Fruit fly (Drosophila melanogaster) whole organism, prepupa: Measurements from ENCODE around the gene cas.

Experiments used
- CG11294 ChIP-seq: fragments of 200-800 bp; sonication (Bioruptor generic); IDR thresholded peaks from 2 replicates; pipeline ENCODE4 v1.3.6; 2022; ENCODE audit warnings: missing biosample characterization, missing genetic modification characterization
- CG11762 ChIP-seq: fragments of 200-800 bp; sonication (Bioruptor generic); optimal IDR thresholded peaks from 3 replicates; lab custom pipeline; 2016; ENCODE audit warnings: missing biosample characterization, missing genetic modification characterization; ENCODE audit not compliant: insufficient read depth
- CG11902 ChIP-seq: fragments of 200-800 bp; sonication (Bioruptor generic); optimal IDR thresholded peaks from 3 replicates; lab custom pipeline; 2016; ENCODE audit warnings: missing biosample characterization, missing genetic modification characterization
- CG15336 ChIP-seq: fragments of 200-800 bp; sonication (Bioruptor generic); IDR thresholded peaks from 2 replicates; pipeline ENCODE4 v1.3.6; 2022; ENCODE audit warnings: missing biosample characterization, missing genetic modification characterization
- CG1621 ChIP-seq: fragments of 200-800 bp; sonication (Bioruptor generic); optimal IDR thresholded peaks from 3 replicates; lab custom pipeline; 2018; ENCODE audit warnings: missing biosample characterization, mild to moderate bottlenecking, missing genetic modification characterization
- CG16779 ChIP-seq: fragments of 200-800 bp; sonication (Bioruptor generic); optimal IDR thresholded peaks from 3 replicates; lab custom pipeline; 2017; ENCODE audit warnings: missing biosample characterization, mild to moderate bottlenecking, missing genetic modification characterization
- CG31627 ChIP-seq: fragments of 200-800 bp; sonication (Bioruptor generic); optimal IDR thresholded peaks from 3 replicates; lab custom pipeline; 2016; ENCODE audit warnings: missing biosample characterization, missing genetic modification characterization
- CG32006 ChIP-seq: fragments of 200-800 bp; sonication (Bioruptor generic); optimal IDR thresholded peaks from 3 replicates; lab custom pipeline; 2017; ENCODE audit warnings: missing biosample characterization, mild to moderate bottlenecking, missing genetic modification characterization
- CG34406 ChIP-seq: fragments of 200-800 bp; sonication (Bioruptor generic); optimal IDR thresholded peaks from 3 replicates; lab custom pipeline; 2016; ENCODE audit warnings: missing biosample characterization, missing genetic modification characterization
- CG3919 ChIP-seq: fragments of 200-800 bp; sonication (Bioruptor generic); optimal IDR thresholded peaks from 3 replicates; lab custom pipeline; 2016; ENCODE audit warnings: missing biosample characterization, missing genetic modification characterization
- CG6163 ChIP-seq: fragments of 200-800 bp; sonication (Bioruptor generic); IDR thresholded peaks from 3 replicates; pipeline ENCODE4 v1.3.6; 2022; ENCODE audit warnings: missing biosample characterization, missing genetic modification characterization
- CG6276 ChIP-seq: fragments of 200-800 bp; sonication (Bioruptor generic); optimal IDR thresholded peaks from 2 replicates; lab custom pipeline; 2017; ENCODE audit warnings: missing biosample characterization, mild to moderate bottlenecking, missing genetic modification characterization
- CG6792 ChIP-seq: fragments of 200-800 bp; sonication (Bioruptor generic); optimal IDR thresholded peaks from 3 replicates; lab custom pipeline; 2016; ENCODE audit warnings: missing biosample characterization, missing genetic modification characterization
- CG7368 ChIP-seq: fragments of 200-800 bp; sonication (Bioruptor generic); optimal IDR thresholded peaks from 3 replicates; lab custom pipeline; 2016; ENCODE audit warnings: missing biosample characterization, missing genetic modification characterization
- CG8632 ChIP-seq: fragments of 200-800 bp; sonication (Bioruptor generic); optimal IDR thresholded peaks from 3 replicates; lab custom pipeline; 2016; ENCODE audit warnings: missing biosample characterization, missing genetic modification characterization
- CG9139 ChIP-seq: fragments of 200-800 bp; sonication (Bioruptor generic); optimal IDR thresholded peaks from 3 replicates; lab custom pipeline; 2017; ENCODE audit warnings: missing biosample characterization, mild to moderate bottlenecking, missing genetic modification characterization
- Eip75B ChIP-seq: fragments of 200-800 bp; sonication (Bioruptor generic); optimal IDR thresholded peaks from 3 replicates; lab custom pipeline; 2016; ENCODE audit warnings: missing biosample characterization, missing genetic modification characterization
- Eip78C ChIP-seq: fragments of 200-800 bp; sonication (Bioruptor generic); peaks from one replicate; lab custom pipeline; 2016; ENCODE audit warnings: missing biosample characterization, missing genetic modification characterization
- Eip93F ChIP-seq: fragments of 200-800 bp; sonication (Bioruptor generic); optimal IDR thresholded peaks from 2 replicates; lab custom pipeline; 2016; ENCODE audit warnings: missing biosample characterization, mild to moderate bottlenecking, missing genetic modification characterization
- Ets21C ChIP-seq: fragments of 200-800 bp; sonication (Bioruptor generic); optimal IDR thresholded peaks from 3 replicates; lab custom pipeline; 2016; ENCODE audit warnings: missing biosample characterization, missing genetic modification characterization
- Ets96B ChIP-seq: fragments of 200-800 bp; optimal IDR thresholded peaks from 2 replicates; lab custom pipeline; 2019; ENCODE audit warnings: missing biosample characterization, mild to moderate bottlenecking, missing genetic modification characterization, moderate library complexity
- Gug ChIP-seq: fragments of 200-800 bp; sonication (Bioruptor generic); IDR thresholded peaks from 2 replicates; pipeline ENCODE4 v1.3.6; 2022; ENCODE audit warnings: missing biosample characterization, missing genetic modification characterization
- Hr38 ChIP-seq: sonication (Bioruptor generic); optimal IDR thresholded peaks from 2 replicates; lab custom pipeline; 2016; ENCODE audit warnings: missing biosample characterization, missing genetic modification characterization
- Hr4 ChIP-seq: fragments of 200-800 bp; sonication (Bioruptor generic); optimal IDR thresholded peaks from 3 replicates; lab custom pipeline; 2016; ENCODE audit warnings: missing biosample characterization, missing genetic modification characterization
- Lpt ChIP-seq: fragments of 200-800 bp; sonication (Bioruptor generic); optimal IDR thresholded peaks from 3 replicates; lab custom pipeline; 2016; ENCODE audit warnings: missing biosample characterization, missing genetic modification characterization
- Met ChIP-seq: fragments of 200-800 bp; sonication (Bioruptor generic); optimal IDR thresholded peaks from 3 replicates; lab custom pipeline; 2016; ENCODE audit warnings: missing biosample characterization, missing genetic modification characterization
- OdsH ChIP-seq: fragments of 200-800 bp; sonication (Bioruptor generic); optimal IDR thresholded peaks from 3 replicates; lab custom pipeline; 2016; ENCODE audit warnings: missing biosample characterization, missing genetic modification characterization
- Sox102F ChIP-seq: fragments of 200-800 bp; sonication (Bioruptor generic); optimal IDR thresholded peaks from 2 replicates; lab custom pipeline; 2016; ENCODE audit warnings: missing biosample characterization, mild to moderate bottlenecking, missing genetic modification characterization
- Sox14 ChIP-seq: fragments of 200-800 bp; sonication (Bioruptor generic); optimal IDR thresholded peaks from 3 replicates; lab custom pipeline; 2016; ENCODE audit warnings: missing biosample characterization, missing genetic modification characterization
- Sox15 ChIP-seq: fragments of 200-800 bp; sonication (Bioruptor generic); optimal IDR thresholded peaks from 3 replicates; lab custom pipeline; 2016; ENCODE audit warnings: missing biosample characterization, missing genetic modification characterization
- cyc ChIP-seq: fragments of 200-800 bp; sonication (Bioruptor generic); optimal IDR thresholded peaks from 3 replicates; lab custom pipeline; 2016; ENCODE audit warnings: missing biosample characterization, missing genetic modification characterization
- dac ChIP-seq: fragments of 200-800 bp; sonication (Bioruptor generic); optimal IDR thresholded peaks from 2 replicates; lab custom pipeline; 2017; ENCODE audit warnings: missing biosample characterization, mild to moderate bottlenecking, missing genetic modification characterization
- dsx ChIP-seq: fragments of 200-800 bp; optimal IDR thresholded peaks from 3 replicates; lab custom pipeline; 2019; ENCODE audit warnings: missing biosample characterization, mild to moderate bottlenecking, missing genetic modification characterization, moderate library complexity; ENCODE audit not compliant: poor library complexity, severe bottlenecking
- esn ChIP-seq: fragments of 200-800 bp; sonication (Bioruptor generic); optimal IDR thresholded peaks from 2 replicates; lab custom pipeline; 2016; ENCODE audit warnings: missing biosample characterization, mild to moderate bottlenecking, missing genetic modification characterization, moderate library complexity
- fd59A ChIP-seq: fragments of 200-800 bp; sonication (Bioruptor generic); optimal IDR thresholded peaks from 2 replicates; lab custom pipeline; 2017; ENCODE audit warnings: missing biosample characterization, mild to moderate bottlenecking, missing genetic modification characterization, missing genetic modification reagents
- fd85E ChIP-seq: fragments of 200-800 bp; sonication (Bioruptor generic); optimal IDR thresholded peaks from 3 replicates; lab custom pipeline; 2016; ENCODE audit warnings: missing biosample characterization, missing genetic modification characterization
- lz ChIP-seq: fragments of 200-800 bp; sonication (Bioruptor generic); optimal IDR thresholded peaks from 3 replicates; lab custom pipeline; 2016; ENCODE audit warnings: missing biosample characterization, missing genetic modification characterization
- net ChIP-seq: fragments of 200-800 bp; sonication (Bioruptor generic); optimal IDR thresholded peaks from 3 replicates; lab custom pipeline; 2016; ENCODE audit warnings: missing biosample characterization, missing genetic modification characterization
- pdm3 ChIP-seq: fragments of 200-800 bp; sonication (Bioruptor generic); optimal IDR thresholded peaks from 3 replicates; lab custom pipeline; 2016; ENCODE audit warnings: missing biosample characterization, missing genetic modification characterization
- spab ChIP-seq: fragments of 200-800 bp; sonication (Bioruptor generic); optimal IDR thresholded peaks from 2 replicates; lab custom pipeline; 2017; ENCODE audit warnings: missing biosample characterization, mild to moderate bottlenecking, missing genetic modification characterization, missing genetic modification reagents
- topi ChIP-seq: fragments of 200-800 bp; sonication (Bioruptor generic); optimal IDR thresholded peaks from 3 replicates; lab custom pipeline; 2016; ENCODE audit warnings: missing biosample characterization, missing genetic modification characterization
- vri ChIP-seq: fragments of 200-800 bp; sonication (Bioruptor generic); optimal IDR thresholded peaks from 3 replicates; lab custom pipeline; 2016; ENCODE audit warnings: missing biosample characterization, mild to moderate bottlenecking, missing genetic modification characterization

Gene cas

DNA sequence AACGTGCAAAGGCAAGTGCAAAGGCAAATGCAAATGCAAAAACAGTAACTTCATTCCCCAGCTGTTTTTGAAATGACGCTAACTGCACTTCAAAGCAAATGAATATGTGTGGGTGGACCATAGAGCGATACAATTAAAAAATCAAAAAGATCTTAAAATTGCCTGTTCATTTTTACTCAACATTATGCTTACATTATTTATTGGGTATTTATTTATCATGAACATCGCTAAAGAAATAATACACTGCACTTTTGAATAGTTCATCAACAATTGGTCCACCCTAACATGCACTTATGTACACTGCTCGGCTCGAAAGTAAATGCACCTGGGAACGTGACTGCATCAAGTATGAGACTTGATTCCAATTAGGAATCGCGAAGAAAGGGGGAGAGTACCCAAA, 22.1 kb downstream of the cas start (continued):
- no peak for TF ChIP-seq Eip93F
- peak; percentile 90 for TF ChIP-seq CG15336 (GFP tag; lab: Robert Waterston, UW)
- TF ChIP-seq Eip78C: peak; percentile 80
- TF ChIP-seq Lpt: peak; percentile 69
- peak; percentile 25 for TF ChIP-seq cyc (GFP tag; lab: Kevin White, UChicago)
- TF ChIP-seq Met (GFP tag; lab: Kevin White, UChicago): peak; percentile 29
- TF ChIP-seq CG3919 (GFP tag; lab: Kevin White, UChicago): peak; percentile 60
- peak; percentile 17 for TF ChIP-seq lz (GFP tag; lab: Kevin White, UChicago)
- peak; percentile 68 for TF ChIP-seq OdsH (GFP tag; lab: Kevin White, UChicago)
- TF ChIP-seq dsx (GFP tag; lab: Kevin White, UChicago): no peak
- peak; percentile 80 for TF ChIP-seq Hr4 (GFP tag; lab: Kevin White, UChicago)
- no peak for TF ChIP-seq Hr38 (GFP tag; lab: Kevin White, UChicago)
- no peak for TF ChIP-seq CG9139 (GFP tag; lab: Kevin White, UChicago)

DNA sequence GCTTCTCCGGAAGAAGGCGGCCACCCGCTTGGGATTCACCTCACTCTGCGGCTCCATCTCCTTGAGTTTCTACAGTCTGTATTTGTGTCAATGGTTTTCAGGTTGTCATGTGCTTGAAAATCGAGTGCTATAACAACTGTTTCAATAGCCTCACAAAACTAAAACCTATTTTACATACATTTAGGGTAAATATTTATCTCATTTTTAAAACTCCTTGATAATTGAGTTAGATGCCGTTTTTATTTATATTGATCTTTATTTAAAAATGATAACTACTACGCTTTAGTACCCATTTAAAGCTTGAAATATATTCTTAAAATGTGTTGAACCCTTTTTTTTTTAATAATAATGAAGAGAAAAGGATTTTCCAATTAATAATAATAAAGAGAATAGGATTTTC, 23.4 kb downstream of the cas start, which contains the start of gene CG2104:
Gene CG2104 (minus strand): TSS at position 101 of the 400 bp plus-strand sequence.
- TF ChIP-seq Gug (GFP tag; lab: Robert Waterston, UW) (no peak), Eip78C (no peak), esn (GFP tag; lab: Kevin White, UChicago) (no peak), fd85E (no peak), CG34406 (GFP tag; lab: Kevin White, UChicago) (no peak), dsx (GFP tag; lab: Kevin White, UChicago) (no peak), fd59A (no peak), net (GFP tag; lab: Kevin White, UChicago) (no peak)

DNA sequence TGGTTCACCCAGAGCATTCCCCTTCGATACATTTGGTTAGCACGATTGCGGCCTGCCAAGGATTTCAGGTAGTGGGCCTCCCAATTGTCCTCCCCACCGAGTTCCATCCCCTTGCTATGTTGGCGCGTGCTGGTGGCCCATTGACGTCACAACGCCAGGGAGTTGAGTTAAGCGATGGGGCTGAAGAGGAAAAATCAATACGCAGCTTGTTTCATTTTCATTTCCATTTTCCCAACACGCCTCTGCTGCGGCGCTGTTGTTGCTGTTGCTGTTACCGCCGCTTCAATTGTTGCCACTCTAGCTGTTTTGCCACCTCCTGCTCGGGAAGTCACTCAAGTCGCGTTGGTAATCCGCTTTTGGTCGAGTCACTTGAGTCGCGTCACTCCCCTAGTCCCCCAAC, 25.6 kb downstream of the cas start:
- TF ChIP-seq CG11294 (GFP tag; lab: Robert Waterston, UW) (no peak), CG11902 (GFP tag; lab: Kevin White, UChicago) (no peak), net (GFP tag; lab: Kevin White, UChicago) (no peak), dsx (GFP tag; lab: Kevin White, UChicago) (no peak), lz (GFP tag; lab: Kevin White, UChicago) (no peak), Sox14 (GFP tag; lab: Kevin White, UChicago) (no peak), CG3919 (GFP tag; lab: Kevin White, UChicago) (no peak), Hr38 (GFP tag; lab: Kevin White, UChicago) (no peak), Ets96B (tag; lab: Kevin White, UChicago) (no peak), Ets21C (GFP tag; lab: Kevin White, UChicago) (no peak), pdm3 (GFP tag; lab: Kevin White, UChicago) (no peak), CG6792 (GFP tag; lab: Kevin White, UChicago) (no peak), CG8632 (GFP tag; lab: Kevin White, UChicago) (no peak), Sox15 (no peak)
- TF ChIP-seq, all 60 proteins: peak for 0

DNA sequence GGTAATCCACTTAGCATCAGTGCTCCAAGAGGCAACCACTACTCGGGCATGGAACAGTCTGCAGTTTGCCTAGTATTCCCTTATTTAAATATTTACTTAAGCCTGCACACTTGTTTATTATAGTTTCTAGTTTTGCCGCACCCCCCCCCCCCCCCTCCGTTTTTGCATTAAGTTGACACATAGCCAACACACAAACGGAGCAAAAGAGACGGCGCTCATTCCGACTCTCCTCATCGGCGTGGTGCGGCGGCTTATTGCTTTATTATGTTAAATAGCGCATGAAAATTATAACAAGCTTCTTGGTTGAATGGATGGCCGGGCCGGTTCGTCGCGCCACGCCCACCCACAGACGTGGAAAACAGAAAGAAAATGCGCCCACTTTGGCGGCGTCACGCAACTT, 27.0 kb downstream of the cas start:
- TF ChIP-seq dac (GFP tag; lab: Kevin White, UChicago) (no peak), net (GFP tag; lab: Kevin White, UChicago) (no peak), lz (GFP tag; lab: Kevin White, UChicago) (no peak), CG6163 (GFP tag; lab: Robert Waterston, UW) (no peak), Eip75B (no peak)

DNA sequence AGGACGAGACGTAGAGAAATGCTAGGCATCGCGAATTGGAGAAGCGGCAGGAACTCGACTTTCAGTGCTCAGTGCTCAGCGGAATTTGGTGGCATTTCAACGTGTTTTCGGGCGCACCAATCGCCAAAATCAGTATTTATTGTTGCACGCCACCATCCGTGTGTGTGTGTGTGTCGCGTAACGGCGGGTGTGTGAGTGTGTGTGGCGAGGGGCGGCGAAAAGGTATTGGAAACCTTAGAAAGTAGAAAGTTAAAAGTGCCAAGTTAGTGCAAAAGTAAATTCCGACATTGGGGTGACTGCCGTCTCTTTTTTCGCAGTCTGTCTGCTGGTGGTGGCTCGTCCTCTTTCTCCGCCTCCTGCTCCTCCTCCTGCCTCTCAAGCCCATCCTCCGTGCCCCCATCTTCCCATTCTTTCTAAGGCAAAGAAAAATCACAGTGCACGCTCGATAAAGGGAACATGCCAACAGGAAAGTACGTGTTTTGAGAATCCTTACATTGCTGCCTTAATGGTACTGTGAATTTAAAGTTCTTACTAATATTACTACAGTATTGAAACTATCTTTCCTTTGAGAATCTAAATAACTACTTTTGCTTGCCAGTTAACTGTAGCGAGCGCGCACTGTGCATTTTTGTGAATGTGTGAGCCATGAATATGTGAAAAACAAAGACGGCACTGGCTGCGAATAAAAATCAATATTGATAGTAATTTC, 30.4 kb downstream of the cas start:
- TF ChIP-seq Ets96B (tag; lab: Kevin White, UChicago) (peak; percentile 52), CG6163 (GFP tag; lab: Robert Waterston, UW) (no peak; the same call in 2 of the 3 replicates), CG31627 (GFP tag; lab: Kevin White, UChicago) (peak; percentile 53), net (GFP tag; lab: Kevin White, UChicago) (no peak), Sox102F (peak; percentile 42), CG32006 (peak; percentile 55), CG11762 (GFP tag; lab: Kevin White, UChicago) (no peak), vri (peak; percentile 12), Hr4 (GFP tag; lab: Kevin White, UChicago) (peak; percentile 57), CG6276 (GFP tag; lab: Kevin White, UChicago) (peak; percentile 25), CG16779 (tag; lab: Kevin White, UChicago) (no peak), Gug (GFP tag; lab: Robert Waterston, UW) (peak; percentile 31; the same call in 1 of the 2 replicates), CG34406 (GFP tag; lab: Kevin White, UChicago) (peak; percentile 25), spab (GFP tag; lab: Kevin White, UChicago) (peak; percentile 16), CG7368 (no peak), topi (GFP tag; lab: Kevin White, UChicago) (peak; percentile 52), CG1621 (tag; lab: Kevin White, UChicago) (no peak), CG6792 (GFP tag; lab: Kevin White, UChicago) (peak; percentile 44)
